Fruit fly (Drosophila melanogaster): ENCODE measurements around the gene CG2100.

Gene CG2100

DNA sequence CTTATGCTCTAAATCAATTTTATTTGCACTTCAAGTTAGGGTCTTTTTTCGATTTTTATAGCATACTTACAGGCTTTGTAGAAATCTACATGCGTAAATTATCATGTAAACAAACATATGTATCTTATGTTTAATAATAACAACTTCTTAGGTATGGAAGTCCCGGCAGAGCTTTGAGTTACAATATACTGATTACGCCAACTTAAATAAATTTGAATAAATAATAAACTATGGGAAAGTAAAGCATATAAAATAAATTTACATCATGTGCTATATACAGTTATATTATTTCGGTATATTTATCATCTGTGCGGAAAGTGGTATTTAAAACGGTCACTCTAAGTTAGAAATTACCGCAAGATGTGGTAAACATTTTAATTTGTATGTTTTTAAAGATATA, 3.0 kb downstream of the CG2100 start, which contains the start of gene CG1239 (continued):
- no peak for TF ChIP-seq Taf1 (GFP tag; IDR thresholded peaks at IDR 0.05)
- peak; percentile 17 for TF ChIP-seq BEAF-32 (GFP tag; optimal IDR thresholded peaks at IDR 0.05)
- peak; percentile 24 for TF ChIP-seq CG2116 (GFP tag; optimal IDR thresholded peaks at IDR 0.05)
- no peak for TF ChIP-seq hbn (GFP tag; IDR thresholded peaks at IDR 0.05; ENCODE audit: partially characterized antibody)
- no peak for TF ChIP-seq fd96Cb (tag; optimal IDR thresholded peaks at IDR 0.05)
- no peak for TF ChIP-seq nom (GFP tag; optimal IDR thresholded peaks at IDR 0.05)
- TF ChIP-seq CG14965 (GFP tag; optimal IDR thresholded peaks at IDR 0.05; ENCODE audit: borderline replicate concordance) = no peak
- TF ChIP-seq CG1832 (GFP tag; optimal IDR thresholded peaks at IDR 0.05) = no peak
- TF ChIP-seq yki (optimal IDR thresholded peaks at IDR 0.05) = no peak
- TF ChIP-seq CG10979 (tag; optimal IDR thresholded peaks at IDR 0.05) = no peak
- TF ChIP-seq p53 (GFP tag; optimal IDR thresholded peaks at IDR 0.05) = no peak
- no peak for TF ChIP-seq CG15269 (tag; optimal IDR thresholded peaks at IDR 0.05)
- no peak for TF ChIP-seq CG11093 (GFP tag; IDR thresholded peaks at IDR 0.05)
- 0 out of 2 replicates have a peak, but pooled peaks have one; percentile 20 for TF ChIP-seq Bgb (GFP tag; IDR thresholded peaks at IDR 0.05; ENCODE audit: partially characterized antibody)
- TF ChIP-seq psq (GFP tag; optimal IDR thresholded peaks at IDR 0.05) = no peak
- no peak for TF ChIP-seq wor (GFP tag; IDR thresholded peaks at IDR 0.05)
- TF ChIP-seq Doc2 (GFP tag; IDR thresholded peaks at IDR 0.05) = no peak
- TF ChIP-seq CG17912 (GFP tag; optimal IDR thresholded peaks at IDR 0.05) = no peak
- no peak for TF ChIP-seq salm (tag; optimal IDR thresholded peaks at IDR 0.05)
- TF ChIP-seq tup (GFP tag; optimal IDR thresholded peaks at IDR 0.05) = no peak
- no peak for TF ChIP-seq Camta (GFP tag; optimal IDR thresholded peaks at IDR 0.05)
- TF ChIP-seq Hr39 (optimal IDR thresholded peaks at IDR 0.05) = no peak
- TF ChIP-seq CG2712 (tag; optimal IDR thresholded peaks at IDR 0.05) = peak; percentile 31
- no peak for TF ChIP-seq ro (GFP tag; IDR thresholded peaks at IDR 0.05)
- TF ChIP-seq gsb-n (tag; optimal IDR thresholded peaks at IDR 0.05) = no peak
- TF ChIP-seq hth (optimal IDR thresholded peaks at IDR 0.05) = no peak
- TF ChIP-seq croc (GFP tag; conservative IDR thresholded peaks at IDR 0.05) = no peak
- no peak for TF ChIP-seq dm (GFP tag; optimal IDR thresholded peaks at IDR 0.05)
- no peak for TF ChIP-seq NC2β (GFP tag; optimal IDR thresholded peaks at IDR 0.05)
- TF ChIP-seq esg (GFP tag; conservative IDR thresholded peaks at IDR 0.05) = no peak
- no peak for TF ChIP-seq CG17568 (GFP tag; optimal IDR thresholded peaks at IDR 0.05)
- no peak for TF ChIP-seq ase (GFP tag; IDR thresholded peaks at IDR 0.05)
- TF ChIP-seq gsb (GFP tag; IDR thresholded peaks at IDR 0.05) = no peak
- no peak for TF ChIP-seq CG12236 (GFP tag; optimal IDR thresholded peaks at IDR 0.05)
- no peak for TF ChIP-seq YL-1 (GFP tag; optimal IDR thresholded peaks at IDR 0.05)
- no peak for TF ChIP-seq CG6791 (GFP tag; IDR thresholded peaks at IDR 0.05; ENCODE audit: partially characterized antibody)
- TF ChIP-seq maf-S (GFP tag; optimal IDR thresholded peaks at IDR 0.05) = no peak
- peak; percentile 63 for TF ChIP-seq CG30020 (tag; optimal IDR thresholded peaks at IDR 0.05)
- TF ChIP-seq Oaz (GFP tag; IDR thresholded peaks at IDR 0.05) = no peak
- peak; percentile 50 for TF ChIP-seq CG12659 (GFP tag; optimal IDR thresholded peaks at IDR 0.05)
- TF ChIP-seq CG31388 (GFP tag; optimal IDR thresholded peaks at IDR 0.05) = no peak
- no peak for TF ChIP-seq Dip3 (GFP tag; optimal IDR thresholded peaks at IDR 0.05)
- no peak for TF ChIP-seq CG18262 (tag; optimal IDR thresholded peaks at IDR 0.05)
- TF ChIP-seq Hmx (GFP tag; optimal IDR thresholded peaks at IDR 0.05) = no peak
- TF ChIP-seq CG7963 (GFP tag; IDR thresholded peaks at IDR 0.05; ENCODE audit: partially characterized antibody) = no peak
- no peak for TF ChIP-seq zf30C (GFP tag; optimal IDR thresholded peaks at IDR 0.05)
- TF ChIP-seq CoRest (tag; optimal IDR thresholded peaks at IDR 0.05) = peak; percentile 21
- no peak for TF ChIP-seq fd64A (GFP tag; optimal IDR thresholded peaks at IDR 0.05)
- no peak for TF ChIP-seq cad (GFP tag; optimal IDR thresholded peaks at IDR 0.05)
- TF ChIP-seq Adf1 (GFP tag; IDR thresholded peaks at IDR 0.05) = no peak
- TF ChIP-seq cato (GFP tag; optimal IDR thresholded peaks at IDR 0.05; ENCODE audit: borderline replicate concordance) = no peak
- TF ChIP-seq abd-A (tag; optimal IDR thresholded peaks at IDR 0.05) = no peak
- TF ChIP-seq z (GFP tag; IDR thresholded peaks at IDR 0.05) = no peak

All from whole organism, embryonic.